Fruit fly (Drosophila melanogaster): Measurements from ENCODE around the gene cutlet.

Gene cutlet

dm6 chr2L:3695361-3695818 is 16.2 kb downstream of the cutlet start, which contains the start of gene CG16713:
TSS of gene CG16713 (minus strand) at chr2L:3695411.
- TF ChIP-seq CG32006 (GFP tag; optimal IDR thresholded peaks at IDR 0.05) (no peak), svp (GFP tag) (peak; percentile 83), vri (GFP tag; optimal IDR thresholded peaks at IDR 0.05) (no peak), Hr4 (GFP tag; optimal IDR thresholded peaks at IDR 0.05) (no peak), topi (GFP tag; optimal IDR thresholded peaks at IDR 0.05) (no peak), Eip78C (GFP tag) (peak; percentile 12), Sox14 (GFP tag; optimal IDR thresholded peaks at IDR 0.05) (no peak), cyc (GFP tag; optimal IDR thresholded peaks at IDR 0.05) (no peak), CG1621 (tag; optimal IDR thresholded peaks at IDR 0.05) (no peak), CG3032 (tag; optimal IDR thresholded peaks at IDR 0.05) (no peak), fkh (GFP tag; optimal IDR thresholded peaks at IDR 0.05) (peak; percentile 11), Blimp-1 (GFP tag; optimal IDR thresholded peaks at IDR 0.05) (no peak), CG11294 (GFP tag; IDR thresholded peaks at IDR 0.05) (no peak), CG8632 (GFP tag; optimal IDR thresholded peaks at IDR 0.05) (no peak), OdsH (GFP tag; optimal IDR thresholded peaks at IDR 0.05) (no peak)

- TF ChIP-seq CG3032 (tag; optimal IDR thresholded peaks at IDR 0.05) (no peak), CG8119 (GFP tag; IDR thresholded peaks at IDR 0.05) (no peak)
Measured at dm6 chr2L:3694920-3695319, 16.6 kb downstream of the cutlet start, which contains the start of gene CG43165. TSS of gene CG43165 (minus strand) at chr2L:3695020.

- TF ChIP-seq acj6 (GFP tag; optimal IDR thresholded peaks at IDR 0.05): no peak
- TF ChIP-seq fd85E (GFP tag; optimal IDR thresholded peaks at IDR 0.05): no peak
- TF ChIP-seq CG6163 (GFP tag; IDR thresholded peaks at IDR 0.05): no peak
- no peak for TF ChIP-seq CG11902 (GFP tag; optimal IDR thresholded peaks at IDR 0.05)
- no peak for TF ChIP-seq Blimp-1 (GFP tag; optimal IDR thresholded peaks at IDR 0.05)
- TF ChIP-seq Hr38 (GFP tag; optimal IDR thresholded peaks at IDR 0.05): no peak
- TF ChIP-seq dac (GFP tag; optimal IDR thresholded peaks at IDR 0.05): no peak
- no peak for TF ChIP-seq CG15336 (GFP tag; IDR thresholded peaks at IDR 0.05)
- no peak for TF ChIP-seq svp (GFP tag)
- TF ChIP-seq Ets21C (GFP tag; optimal IDR thresholded peaks at IDR 0.05): no peak
- TF ChIP-seq dsx (GFP tag; optimal IDR thresholded peaks at IDR 0.05; ENCODE audit: poor library complexity, severe bottlenecking): no peak
- no peak for TF ChIP-seq CG1621 (tag; optimal IDR thresholded peaks at IDR 0.05)
- no peak for TF ChIP-seq CG10631 (GFP tag; optimal IDR thresholded peaks at IDR 0.05)
- no peak for TF ChIP-seq vri (GFP tag; optimal IDR thresholded peaks at IDR 0.05)
- TF ChIP-seq lz (GFP tag; optimal IDR thresholded peaks at IDR 0.05): no peak
- TF ChIP-seq achi (GFP tag; optimal IDR thresholded peaks at IDR 0.05): no peak
- no peak for TF ChIP-seq Sox15 (GFP tag; optimal IDR thresholded peaks at IDR 0.05)
Measured at dm6 chr2L:3693805-3694204, 17.7 kb downstream of the cutlet start, which contains the start of gene Acp24A4. TSS of gene Acp24A4 (minus strand) at chr2L:3693905.

dm6 chr2L:3693082-3693481 is 18.5 kb downstream of the cutlet start, which contains the start of gene CG3513:
TSS of gene CG3513 (minus strand) at chr2L:3693182.
- no peak for TF ChIP-seq esn (GFP tag; optimal IDR thresholded peaks at IDR 0.05)
- TF ChIP-seq net (GFP tag; optimal IDR thresholded peaks at IDR 0.05): no peak
- TF ChIP-seq Met (GFP tag; optimal IDR thresholded peaks at IDR 0.05): no peak
- no peak for TF ChIP-seq Hr39 (GFP tag; optimal IDR thresholded peaks at IDR 0.05)
- no peak for TF ChIP-seq Eip75B (GFP tag; optimal IDR thresholded peaks at IDR 0.05)
- TF ChIP-seq CG7368 (GFP tag; optimal IDR thresholded peaks at IDR 0.05): no peak
- no peak for TF ChIP-seq fd59A (GFP tag; optimal IDR thresholded peaks at IDR 0.05)
- TF ChIP-seq eg (GFP tag; IDR thresholded peaks at IDR 0.05): no peak
- no peak for TF ChIP-seq CG6808 (GFP tag; optimal IDR thresholded peaks at IDR 0.05)
- TF ChIP-seq cyc (GFP tag; optimal IDR thresholded peaks at IDR 0.05): no peak
- TF ChIP-seq vri (GFP tag; optimal IDR thresholded peaks at IDR 0.05): no peak
- TF ChIP-seq fd85E (GFP tag; optimal IDR thresholded peaks at IDR 0.05): no peak
- TF ChIP-seq CG1621 (tag; optimal IDR thresholded peaks at IDR 0.05): no peak
- TF ChIP-seq CG6276 (GFP tag; optimal IDR thresholded peaks at IDR 0.05): no peak
- TF ChIP-seq CG34406 (GFP tag; optimal IDR thresholded peaks at IDR 0.05): no peak
- no peak for TF ChIP-seq achi (GFP tag; optimal IDR thresholded peaks at IDR 0.05)
- TF ChIP-seq CG8119 (GFP tag; IDR thresholded peaks at IDR 0.05): no peak
